Fruit fly (Drosophila melanogaster): Measurements from ENCODE around the gene Jhbp12.

DNA sequence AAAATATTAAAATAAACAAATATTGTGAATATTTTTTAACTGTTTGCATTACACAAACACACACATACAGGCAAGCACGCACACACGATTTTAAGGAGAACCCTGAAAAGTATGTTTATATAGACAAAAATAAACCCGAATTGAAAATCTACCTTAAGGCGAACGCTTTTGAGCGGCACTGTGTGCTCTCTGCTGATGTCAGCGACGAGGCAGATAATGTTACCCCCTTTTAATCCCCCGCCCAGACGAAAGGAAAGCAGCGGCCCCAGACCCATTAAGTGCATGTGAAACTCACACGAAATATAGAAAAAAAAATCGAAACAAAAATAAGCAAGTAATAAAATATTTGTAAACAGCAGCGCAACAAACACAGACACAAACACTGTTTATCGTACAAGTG, 3.3 kb upstream of the Jhbp12 start:
- TF ChIP-seq Hr4 (GFP tag; optimal IDR thresholded peaks at IDR 0.05) (no peak), CG6808 (GFP tag; optimal IDR thresholded peaks at IDR 0.05) (no peak), eg (GFP tag; IDR thresholded peaks at IDR 0.05) (no peak), fd85E (GFP tag; optimal IDR thresholded peaks at IDR 0.05) (no peak), CG11902 (GFP tag; optimal IDR thresholded peaks at IDR 0.05) (no peak), CG1621 (tag; optimal IDR thresholded peaks at IDR 0.05) (no peak), CG6792 (GFP tag; optimal IDR thresholded peaks at IDR 0.05) (no peak), fd59A (GFP tag; optimal IDR thresholded peaks at IDR 0.05) (no peak)
